Worm (Caenorhabditis elegans) whole organism, L1 larva: ENCODE data around the gene txdc-17.

Experiments
- C04F5.9 ChIP-seq: sonication (generic microtip); optimal IDR thresholded peaks from 2 replicates; lab custom pipeline; 2016; ENCODE audit warnings: missing genetic modification characterization, missing compliant biosample characterization
- C16A3.4 ChIP-seq: fragments of 150-350 bp; optimal IDR thresholded peaks from 2 replicates; lab custom pipeline; 2014; ENCODE audit warnings: missing biosample characterization, missing genetic modification characterization
- aha-1 ChIP-seq: fragments of 150-350 bp; optimal IDR thresholded peaks from 2 replicates; lab custom pipeline; 2014; ENCODE audit warnings: missing biosample characterization, missing genetic modification characterization
- alr-1 ChIP-seq: fragments of 200-800 bp; sonication (Bioruptor generic); optimal IDR thresholded peaks from 2 replicates; lab custom pipeline; 2018; ENCODE audit warnings: borderline replicate concordance, mild to moderate bottlenecking, missing genetic modification characterization, missing compliant biosample characterization
- aly-2 ChIP-seq: fragments of 150-350 bp; optimal IDR thresholded peaks from 2 replicates; lab custom pipeline; 2014; ENCODE audit warnings: missing biosample characterization, missing genetic modification characterization
- blmp-1 ChIP-seq: fragments of 150-350 bp; optimal IDR thresholded peaks from 2 replicates; lab custom pipeline; 2014; ENCODE audit warnings: missing biosample characterization, missing genetic modification characterization
- ceh-63 ChIP-seq: fragments of 200-800 bp; sonication (Bioruptor generic); optimal IDR thresholded peaks from 2 replicates; lab custom pipeline; 2018; ENCODE audit warnings: mild to moderate bottlenecking, missing genetic modification characterization, missing compliant biosample characterization
- ceh-82 ChIP-seq, 3 experiments: fragments of 150-350 bp in 1 of 3; sonication (generic microtip) in 2 of 3; optimal IDR thresholded peaks; 2 replicates each; lab custom pipeline; 2014 to 2017; ENCODE audit warnings: missing biosample characterization in 3 of 3, missing genetic modification characterization in 3 of 3
- ceh-88 ChIP-seq: fragments of 200-800 bp; sonication (Bioruptor generic); IDR thresholded peaks from 2 replicates; pipeline ENCODE4 v1.3.6; 2022; ENCODE audit warnings: missing genetic modification characterization, missing compliant biosample characterization
- ceh-90 ChIP-seq: sonication (generic microtip); optimal IDR thresholded peaks from 2 replicates; lab custom pipeline; 2016; ENCODE audit warnings: missing genetic modification characterization, missing compliant biosample characterization
- egl-13 ChIP-seq: sonication (generic microtip); optimal IDR thresholded peaks from 2 replicates; lab custom pipeline; 2016; ENCODE audit warnings: missing genotype, missing genetic modification reagents, missing genetic modification characterization, missing compliant biosample characterization
- elt-2 ChIP-seq: sonication (generic microtip); optimal IDR thresholded peaks from 2 replicates; lab custom pipeline; 2016; ENCODE audit warnings: missing genetic modification characterization, mild to moderate bottlenecking, inconsistent platforms, missing compliant biosample characterization, missing genetic modification reagents
- fkh-10 ChIP-seq: sonication (generic microtip); optimal IDR thresholded peaks from 2 replicates; lab custom pipeline; 2017; ENCODE audit warnings: missing biosample characterization, missing genetic modification reagents, missing genetic modification characterization
- fkh-4 ChIP-seq: sonication (generic microtip); optimal IDR thresholded peaks from 2 replicates; lab custom pipeline; 2016; ENCODE audit warnings: missing compliant biosample characterization, missing genetic modification characterization, borderline replicate concordance
- fkh-8 ChIP-seq: sonication (generic microtip); optimal IDR thresholded peaks from 2 replicates; lab custom pipeline; 2016; ENCODE audit warnings: mild to moderate bottlenecking, missing genetic modification characterization, missing compliant biosample characterization
- grh-1 ChIP-seq: fragments of 200-800 bp; sonication (Bioruptor generic); IDR thresholded peaks from 2 replicates; pipeline ENCODE4 v1.3.6; 2022; ENCODE audit warnings: missing genetic modification reagents, missing genetic modification characterization, missing compliant biosample characterization
- hlh-17 ChIP-seq: fragments of 200-800 bp; sonication (Bioruptor generic); optimal IDR thresholded peaks from 2 replicates; lab custom pipeline; 2018; ENCODE audit warnings: missing genetic modification characterization, mild to moderate bottlenecking, missing compliant biosample characterization, moderate library complexity, borderline replicate concordance
- hpl-2 ChIP-seq: fragments of 150-350 bp; optimal IDR thresholded peaks from 2 replicates; lab custom pipeline; 2014; ENCODE audit warnings: missing biosample characterization, missing genetic modification reagents, missing genetic modification characterization
- irx-1 ChIP-seq: sonication (generic microtip); optimal IDR thresholded peaks from 2 replicates; lab custom pipeline; 2016; ENCODE audit warnings: missing genetic modification characterization, missing compliant biosample characterization
- isw-1 ChIP-seq: fragments of 200-800 bp; sonication (Bioruptor generic); IDR thresholded peaks from 2 replicates; pipeline ENCODE4 v1.3.6; 2022; ENCODE audit warnings: missing genetic modification characterization, missing compliant biosample characterization
- lin-13 ChIP-seq: fragments of 150-350 bp; optimal IDR thresholded peaks from 2 replicates; lab custom pipeline; 2014; ENCODE audit warnings: missing biosample characterization, missing genetic modification reagents, missing genetic modification characterization
- lin-15B ChIP-seq: fragments of 150-350 bp; sonication (generic microtip); optimal IDR thresholded peaks from 3 replicates; lab custom pipeline; 2014; ENCODE audit warnings: missing biosample characterization, missing genetic modification characterization
- lin-39 ChIP-seq: fragments of 150-350 bp; optimal IDR thresholded peaks from 2 replicates; lab custom pipeline; 2014; ENCODE audit warnings: missing biosample characterization, missing genetic modification reagents, missing genetic modification characterization
- lsy-2 ChIP-seq, 2 experiments: fragments of 150-350 bp; optimal IDR thresholded peaks; 2 replicates each; lab custom pipeline; 2014; ENCODE audit warnings: missing biosample characterization in 2 of 2, missing genetic modification characterization in 2 of 2
- mab-9 ChIP-seq: fragments of 200-800 bp; sonication (Bioruptor generic); IDR thresholded peaks from 2 replicates; pipeline ENCODE4 v1.3.6; 2022; ENCODE audit warnings: missing genetic modification reagents, missing genetic modification characterization, missing compliant biosample characterization
- mdl-1 ChIP-seq, 2 experiments: fragments of 150-350 bp; optimal IDR thresholded peaks; 2 replicates each; lab custom pipeline; 2014 to 2017; ENCODE audit warnings: missing biosample characterization in 2 of 2, missing genetic modification characterization in 2 of 2, inconsistent platforms in 1 of 2
- mep-1 ChIP-seq: fragments of 150-350 bp; optimal IDR thresholded peaks from 2 replicates; lab custom pipeline; 2014; ENCODE audit warnings: missing biosample characterization, missing genetic modification characterization
- nhr-20 ChIP-seq: sonication (generic microtip); optimal IDR thresholded peaks from 2 replicates; lab custom pipeline; 2016; ENCODE audit warnings: mild to moderate bottlenecking, missing genetic modification characterization, missing compliant biosample characterization
- nhr-237 ChIP-seq: fragments of 150-350 bp; optimal IDR thresholded peaks from 2 replicates; lab custom pipeline; 2014; ENCODE audit warnings: missing biosample characterization, missing genetic modification characterization
- nhr-28 ChIP-seq: fragments of 150-350 bp; optimal IDR thresholded peaks from 2 replicates; lab custom pipeline; 2014; ENCODE audit warnings: missing biosample characterization, missing genetic modification characterization
- nhr-71 ChIP-seq: sonication (generic microtip); optimal IDR thresholded peaks from 2 replicates; lab custom pipeline; 2016; ENCODE audit warnings: mild to moderate bottlenecking, missing genetic modification characterization, moderate library complexity, missing compliant biosample characterization
- nhr-76 ChIP-seq: sonication (generic microtip); optimal IDR thresholded peaks from 2 replicates; lab custom pipeline; 2017; ENCODE audit warnings: missing biosample characterization, missing genetic modification characterization
- nhr-77 ChIP-seq: fragments of 150-350 bp; optimal IDR thresholded peaks from 2 replicates; lab custom pipeline; 2014; ENCODE audit warnings: missing biosample characterization, missing genetic modification characterization
- nhr-84 ChIP-seq: sonication (generic microtip); optimal IDR thresholded peaks from 2 replicates; lab custom pipeline; 2017; ENCODE audit warnings: missing biosample characterization, missing genetic modification characterization
- nhr-90 ChIP-seq: sonication (generic microtip); optimal IDR thresholded peaks from 2 replicates; lab custom pipeline; 2016; ENCODE audit warnings: mild to moderate bottlenecking, missing genetic modification characterization, missing compliant biosample characterization; ENCODE audit not compliant: poor library complexity
- pag-3 ChIP-seq: sonication (generic microtip); optimal IDR thresholded peaks from 2 replicates; lab custom pipeline; 2017; ENCODE audit warnings: missing genetic modification characterization, mild to moderate bottlenecking, missing compliant biosample characterization, antibody characterized with exemption, borderline replicate concordance; ENCODE audit not compliant: insufficient read depth
- snpc-4 ChIP-seq: fragments of 150-350 bp; optimal IDR thresholded peaks from 2 replicates; lab custom pipeline; 2014; ENCODE audit warnings: missing biosample characterization, missing genetic modification characterization
- sox-4 ChIP-seq: sonication (generic microtip); optimal IDR thresholded peaks from 2 replicates; lab custom pipeline; 2016; ENCODE audit warnings: missing genetic modification characterization, missing compliant biosample characterization
- sup-37 ChIP-seq: fragments of 200-800 bp; sonication (Bioruptor generic); optimal IDR thresholded peaks from 2 replicates; lab custom pipeline; 2018; ENCODE audit warnings: mild to moderate bottlenecking, missing genetic modification characterization, missing compliant biosample characterization
- swsn-7 ChIP-seq: sonication (generic microtip); optimal IDR thresholded peaks from 2 replicates; lab custom pipeline; 2016; ENCODE audit warnings: missing genetic modification characterization, missing compliant biosample characterization
- tbx-2 ChIP-seq: sonication (generic microtip); optimal IDR thresholded peaks from 2 replicates; lab custom pipeline; 2016; ENCODE audit warnings: missing genetic modification characterization, missing compliant biosample characterization
- unc-130 ChIP-seq: fragments of 150-350 bp; optimal IDR thresholded peaks from 2 replicates; lab custom pipeline; 2017; ENCODE audit warnings: missing biosample characterization, missing genetic modification characterization, inconsistent platforms
- unc-62 ChIP-seq: fragments of 150-350 bp; optimal IDR thresholded peaks from 2 replicates; lab custom pipeline; 2014; ENCODE audit warnings: missing biosample characterization, missing genetic modification reagents, missing genetic modification characterization
- unc-86 ChIP-seq: sonication (generic microtip); optimal IDR thresholded peaks from 2 replicates; lab custom pipeline; 2016; ENCODE audit warnings: missing genetic modification characterization, missing compliant biosample characterization
- unc-98 ChIP-seq: fragments of 200-800 bp; sonication (Bioruptor generic); IDR thresholded peaks from 2 replicates; pipeline ENCODE4 v1.3.6; 2022; ENCODE audit warnings: missing genetic modification characterization, missing compliant biosample characterization
- vab-15 ChIP-seq: sonication (generic microtip); optimal IDR thresholded peaks from 2 replicates; lab custom pipeline; 2017; ENCODE audit warnings: missing genotype, mild to moderate bottlenecking, missing genetic modification characterization, missing compliant biosample characterization
- xbp-1 ChIP-seq: sonication (generic microtip); optimal IDR thresholded peaks from 2 replicates; lab custom pipeline; 2016; ENCODE audit warnings: missing genetic modification characterization, missing compliant biosample characterization
- zag-1 ChIP-seq: fragments of 150-350 bp; optimal IDR thresholded peaks from 2 replicates; lab custom pipeline; 2014; ENCODE audit warnings: missing biosample characterization, missing genetic modification characterization
- zip-4 ChIP-seq: fragments of 200-800 bp; sonication (Bioruptor generic); optimal IDR thresholded peaks from 2 replicates; lab custom pipeline; 2018; ENCODE audit warnings: mild to moderate bottlenecking, missing genetic modification characterization, moderate library complexity, missing compliant biosample characterization
- ztf-4 ChIP-seq: fragments of 150-350 bp; optimal IDR thresholded peaks from 2 replicates; lab custom pipeline; 2014; ENCODE audit warnings: missing biosample characterization, missing genetic modification characterization

The txdc-17 gene

ce11 chrIII:2834363-2834762 is at the start of gene txdc-17:
txdc-17 (plus strand) TSS chrIII:2834663.
- TF ChIP-seq tbx-2 (tag; lab: Kevin White, UChicago) (no peak), hpl-2 (GFP tag; lab: Kevin White, UChicago) (no peak), unc-86 (tag; lab: Kevin White, UChicago) (no peak), sup-37 (GFP tag; lab: Kevin White, UChicago) (no peak), elt-2 (tag; lab: Kevin White, UChicago) (no peak), nhr-84 (tag; lab: Kevin White, UChicago) (no peak), lsy-2 (tag; optimal IDR thresholded peaks at IDR 0.05; lab: Kevin White, UChicago) (no peak), swsn-7 (tag; lab: Kevin White, UChicago) (no peak)

ce11 chrIII:2785840-2786239 is 48.6 kb upstream of the txdc-17 start, which contains the start of gene Y71H2AM.20:
Y71H2AM.20 (minus strand) TSS chrIII:2785948.
- TF ChIP-seq xbp-1 (tag; lab: Kevin White, UChicago) (peak; percentile 95), grh-1 (peak; percentile 40; the same call in 1 of the 2 replicates), nhr-76 (tag; lab: Kevin White, UChicago) (no peak), fkh-10 (peak; percentile 96), aha-1 (tag; lab: Kevin White, UChicago) (peak; percentile 51), mep-1 (tag; lab: Kevin White, UChicago) (peak; percentile 99), ceh-88 (GFP tag; lab: Robert Waterston, UW) (peak; percentile 88), swsn-7 (tag; lab: Kevin White, UChicago) (peak; percentile 96), C04F5.9 (tag; lab: Kevin White, UChicago) (peak; percentile 82), ceh-90 (tag; lab: Kevin White, UChicago) (no peak), unc-98 (GFP tag; lab: Robert Waterston, UW) (peak; percentile 35; the same call in 1 of the 2 replicates), vab-15 (tag; lab: Kevin White, UChicago) (peak; percentile 84), lin-39 (tag; lab: Kevin White, UChicago) (peak; percentile 61), lin-15B (tag; lab: Kevin White, UChicago) (peak; percentile 99), tbx-2 (tag; lab: Kevin White, UChicago) (peak; percentile 92), zip-4 (GFP tag; lab: Kevin White, UChicago) (peak; percentile 59), lsy-2 (tag; optimal IDR thresholded peaks at IDR 0.05; lab: Kevin White, UChicago) (peak; percentile 98), ceh-82 (tag; optimal IDR thresholded peaks at IDR 0.05; lab: Kevin White, UChicago) (peak; percentile 96 to 99 (median 99)), unc-86 (tag; lab: Kevin White, UChicago) (peak; percentile 92), isw-1 (peak; percentile 93), unc-62 (GFP tag; lab: Kevin White, UChicago) (no peak), fkh-4 (tag; lab: Kevin White, UChicago) (no peak), fkh-8 (tag; lab: Kevin White, UChicago) (peak; percentile 99), ztf-4 (peak; percentile 87), nhr-20 (peak; percentile 96), snpc-4 (tag; lab: Kevin White, UChicago) (peak; percentile 90), zag-1 (tag; lab: Kevin White, UChicago) (peak; percentile 85), irx-1 (tag; lab: Kevin White, UChicago) (peak; percentile 84), C16A3.4 (tag; lab: Kevin White, UChicago) (peak; percentile 99), mab-9 (GFP tag; lab: Robert Waterston, UW) (peak; percentile 72; the same call in 1 of the 2 replicates), egl-13 (tag; lab: Kevin White, UChicago) (peak; percentile 84), mdl-1 (tag; optimal IDR thresholded peaks at IDR 0.05; lab: Kevin White, UChicago) (peak in 1 of 2 experiments; percentile 93), unc-130 (tag; lab: Kevin White, UChicago) (peak; percentile 100), alr-1 (tag; lab: Kevin White, UChicago) (no peak), aly-2 (tag; lab: Kevin White, UChicago) (peak; percentile 92), lin-13 (GFP tag; lab: Kevin White, UChicago) (peak; percentile 97), hlh-17 (no peak), pag-3 (peak; percentile 56), ceh-63 (GFP tag; lab: Kevin White, UChicago) (no peak), nhr-237 (tag; lab: Kevin White, UChicago) (peak; percentile 92), nhr-28 (no peak), nhr-71 (tag; lab: Kevin White, UChicago) (peak; percentile 98), sox-4 (tag; lab: Kevin White, UChicago) (peak; percentile 65), nhr-90 (tag; lab: Kevin White, UChicago) (peak; percentile 90), nhr-77 (tag; lab: Kevin White, UChicago) (peak; percentile 93), blmp-1 (peak; percentile 94)
